Fruit fly (Drosophila melanogaster): ENCODE data around the gene eEF1gamma.

DNA sequence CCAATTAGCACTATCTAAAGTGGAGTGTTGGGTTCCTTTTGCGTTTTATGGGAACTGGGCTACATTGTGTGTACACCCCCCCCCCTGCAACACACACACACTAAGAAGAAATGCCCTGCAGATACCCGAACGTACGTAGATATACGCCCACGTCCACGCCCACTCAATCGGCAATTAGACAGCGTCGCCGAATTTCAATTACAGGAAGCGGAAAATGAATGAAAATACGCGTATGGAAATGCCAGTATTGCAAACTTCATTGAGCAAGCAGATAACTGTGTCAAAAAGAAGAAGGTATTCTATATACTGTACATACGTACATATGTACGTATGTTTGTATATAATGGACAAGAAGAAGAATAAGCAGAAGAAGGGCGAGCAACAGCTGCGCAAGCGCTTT lies 6.6 kb upstream of the eEF1gamma start:
- TF ChIP-seq psq (optimal IDR thresholded peaks at IDR 0.05) (no peak), Sin3A (optimal IDR thresholded peaks at IDR 0.05) (no peak), ttk (optimal IDR thresholded peaks at IDR 0.05) (no peak), Myc (optimal IDR thresholded peaks at IDR 0.05) (no peak), h (optimal IDR thresholded peaks at IDR 0.05) (no peak)
